Worm (Caenorhabditis elegans): ENCODE data around the gene rbg-1.

Gene rbg-1

DNA sequence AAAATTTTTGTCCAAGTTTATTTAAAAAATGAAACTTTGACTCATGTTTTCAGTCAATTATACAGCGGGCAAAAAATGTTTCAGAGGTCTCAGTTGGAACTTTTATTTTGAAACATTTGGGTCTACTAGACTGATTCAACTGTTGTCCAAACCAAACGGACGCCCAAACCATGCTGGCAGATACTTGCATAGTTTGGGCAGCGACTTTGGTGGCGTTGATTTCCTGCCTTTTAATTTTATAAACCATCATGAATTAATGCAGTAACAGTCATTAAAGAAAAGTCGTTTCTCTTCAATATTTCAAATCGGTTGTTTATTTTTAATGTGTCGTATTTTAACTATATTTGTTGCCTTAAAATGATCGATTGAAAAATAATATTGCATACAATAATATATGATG, 53.0 kb downstream of the rbg-1 start:
- TF ChIP-seq nhr-25 (tag; optimal IDR thresholded peaks at IDR 0.05) (peak; percentile 30), lsy-2 (tag; optimal IDR thresholded peaks at IDR 0.05) (peak in 1 of 2 experiments; percentile 6), nhr-11 (tag; optimal IDR thresholded peaks at IDR 0.05) (no peak), ztf-4 (tag; optimal IDR thresholded peaks at IDR 0.05) (peak; percentile 16), mbf-1 (tag; optimal IDR thresholded peaks at IDR 0.05) (no peak), skn-1 (tag; optimal IDR thresholded peaks at IDR 0.05) (no peak), dmd-4 (tag; optimal IDR thresholded peaks at IDR 0.05) (no peak), nhr-6 (tag; optimal IDR thresholded peaks at IDR 0.05) (no peak)

All from whole organism, L2 larva.